Worm (Caenorhabditis elegans) whole organism, young adult: ENCODE measurements around the gene dhhc-14.

Experiments used
- C17E4.6 ChIP-seq: fragments of 200-800 bp; sonication (Bioruptor generic); IDR thresholded peaks from 2 replicates; pipeline ENCODE4 v1.3.6; 2022; ENCODE audit warnings: missing genetic modification reagents, missing genetic modification characterization, missing compliant biosample characterization
- F10E7.11 ChIP-seq: sonication (generic microtip); optimal IDR thresholded peaks from 2 replicates; lab custom pipeline; 2017; ENCODE audit warnings: mild to moderate bottlenecking, missing genetic modification characterization, moderate library complexity, missing compliant biosample characterization
- F22D6.2 ChIP-seq: sonication (generic microtip); optimal IDR thresholded peaks from 2 replicates; lab custom pipeline; 2016; ENCODE audit warnings: mild to moderate bottlenecking, missing genetic modification characterization, missing compliant biosample characterization
- F52B5.7 ChIP-seq: sonication (generic microtip); optimal IDR thresholded peaks from 2 replicates; lab custom pipeline; 2016; ENCODE audit warnings: mild to moderate bottlenecking, missing genetic modification characterization, missing compliant biosample characterization
- F57A8.1 ChIP-seq: fragments of 200-800 bp; sonication (Bioruptor generic); optimal IDR thresholded peaks from 2 replicates; lab custom pipeline; 2018; ENCODE audit warnings: mild to moderate bottlenecking, missing genetic modification characterization, moderate library complexity, missing compliant biosample characterization
- F57C9.4 ChIP-seq: sonication (generic microtip); optimal IDR thresholded peaks from 2 replicates; lab custom pipeline; 2017; ENCODE audit warnings: mild to moderate bottlenecking, missing genetic modification characterization, missing compliant biosample characterization
- K11D2.4 ChIP-seq: fragments of 200-800 bp; sonication (Bioruptor generic); IDR thresholded peaks from 2 replicates; pipeline ENCODE4 v1.3.6; 2022; ENCODE audit warnings: missing genetic modification reagents, missing genetic modification characterization, missing compliant biosample characterization
- Y67H2A.10 ChIP-seq: fragments of 200-800 bp; sonication (Bioruptor generic); conservative IDR thresholded peaks from 2 replicates; pipeline ENCODE4 v1.3.6; 2022; ENCODE audit warnings: missing genetic modification reagents, missing genetic modification characterization, missing compliant biosample characterization
- ZK185.1 ChIP-seq: sonication (generic microtip); optimal IDR thresholded peaks from 2 replicates; lab custom pipeline; 2016; ENCODE audit warnings: mild to moderate bottlenecking, missing genetic modification characterization, missing compliant biosample characterization; ENCODE audit not compliant: poor library complexity, severe bottlenecking
- aptf-3 ChIP-seq: fragments of 200-800 bp; sonication (Bioruptor generic); IDR thresholded peaks from 2 replicates; pipeline ENCODE4 v1.3.6; 2022; ENCODE audit warnings: missing genetic modification characterization, missing compliant biosample characterization
- attf-6 ChIP-seq: fragments of 200-800 bp; sonication (Bioruptor generic); IDR thresholded peaks from 2 replicates; pipeline ENCODE4 v1.3.6; 2022; ENCODE audit warnings: missing genetic modification reagents, missing genetic modification characterization, missing compliant biosample characterization
- cebp-2 ChIP-seq: fragments of 200-800 bp; sonication (Bioruptor generic); IDR thresholded peaks from 2 replicates; pipeline ENCODE4 v1.3.6; 2022; ENCODE audit warnings: missing genetic modification characterization, missing compliant biosample characterization
- ceh-100 ChIP-seq: fragments of 200-800 bp; sonication (Bioruptor generic); IDR thresholded peaks from 2 replicates; pipeline ENCODE4 v1.3.6; 2022; ENCODE audit warnings: missing genetic modification reagents, missing genetic modification characterization, missing compliant biosample characterization
- ceh-40 ChIP-seq: fragments of 200-800 bp; sonication (Bioruptor generic); IDR thresholded peaks from 2 replicates; pipeline ENCODE4 v1.3.6; 2022; ENCODE audit warnings: missing genetic modification characterization, missing compliant biosample characterization
- ceh-79 ChIP-seq: sonication (generic microtip); optimal IDR thresholded peaks from 2 replicates; lab custom pipeline; 2017; ENCODE audit warnings: mild to moderate bottlenecking, missing genetic modification characterization, missing compliant biosample characterization
- dpl-1 ChIP-seq: fragments of 150-350 bp; optimal IDR thresholded peaks from 2 replicates; lab custom pipeline; 2014; ENCODE audit warnings: missing biosample characterization, missing genetic modification reagents, missing genetic modification characterization
- efl-1 ChIP-seq: fragments of 150-350 bp; optimal IDR thresholded peaks from 2 replicates; lab custom pipeline; 2014; ENCODE audit warnings: missing biosample characterization, missing genetic modification reagents, missing genetic modification characterization
- egl-44 ChIP-seq: fragments of 200-800 bp; sonication (Bioruptor generic); IDR thresholded peaks from 2 replicates; pipeline ENCODE4 v1.3.6; 2022; ENCODE audit warnings: missing genetic modification reagents, missing genetic modification characterization, missing compliant biosample characterization
- ekl-4 ChIP-seq: fragments of 200-800 bp; sonication (Bioruptor generic); IDR thresholded peaks from 2 replicates; pipeline ENCODE4 v1.3.6; 2022; ENCODE audit warnings: missing genetic modification reagents, missing genetic modification characterization, missing compliant biosample characterization
- hlh-12 ChIP-seq: sonication (generic microtip); optimal IDR thresholded peaks from 2 replicates; lab custom pipeline; 2016; ENCODE audit warnings: missing genetic modification characterization, missing compliant biosample characterization
- hlh-26 ChIP-seq: fragments of 200-800 bp; sonication (Bioruptor generic); conservative IDR thresholded peaks from 2 replicates; pipeline ENCODE4 v1.3.6; 2022; ENCODE audit warnings: missing genetic modification reagents, missing genetic modification characterization, missing compliant biosample characterization
- lag-1 ChIP-seq: fragments of 200-800 bp; sonication (Bioruptor generic); IDR thresholded peaks from 2 replicates; pipeline ENCODE4 v1.3.6; 2022; ENCODE audit warnings: missing genetic modification reagents, missing genetic modification characterization, missing compliant biosample characterization
- lin-35 ChIP-seq, 3 experiments: fragments of 150-350 bp in 2 of 3; sonication (generic microtip) in 1 of 3; optimal IDR thresholded peaks; 2 replicates each; lab custom pipeline; 2014 to 2018; ENCODE audit warnings: missing biosample characterization in 3 of 3, missing genetic modification characterization in 3 of 3, missing genetic modification reagents in 3 of 3
- lin-40 ChIP-seq: sonication (generic microtip); optimal IDR thresholded peaks from 2 replicates; lab custom pipeline; 2016; ENCODE audit warnings: missing genetic modification characterization, mild to moderate bottlenecking, missing compliant biosample characterization, missing genotype, missing genetic modification reagents
- lsl-1 ChIP-seq: fragments of 200-800 bp; sonication (Bioruptor generic); optimal IDR thresholded peaks from 2 replicates; lab custom pipeline; 2018; ENCODE audit warnings: mild to moderate bottlenecking, missing genetic modification characterization, moderate library complexity, missing compliant biosample characterization
- mes-4 ChIP-seq: sonication (generic microtip); optimal IDR thresholded peaks from 2 replicates; lab custom pipeline; 2016; ENCODE audit warnings: missing genotype, missing genetic modification characterization, missing compliant biosample characterization
- nhr-80 ChIP-seq: sonication (generic microtip); optimal IDR thresholded peaks from 2 replicates; lab custom pipeline; 2016; ENCODE audit warnings: missing genetic modification characterization, missing compliant biosample characterization
- nhr-90 ChIP-seq: sonication (generic microtip); optimal IDR thresholded peaks from 2 replicates; lab custom pipeline; 2016; ENCODE audit warnings: missing genotype, mild to moderate bottlenecking, missing genetic modification characterization, missing compliant biosample characterization
- pbrm-1 ChIP-seq: fragments of 200-800 bp; sonication (Bioruptor generic); IDR thresholded peaks from 2 replicates; pipeline ENCODE4 v1.3.6; 2022; ENCODE audit warnings: missing genetic modification reagents, missing genetic modification characterization, missing compliant biosample characterization
- rec-8 ChIP-seq, 2 experiments: sonication (generic microtip); optimal IDR thresholded peaks; 2 replicates each; lab custom pipeline; 2016; ENCODE audit warnings: mild to moderate bottlenecking in 2 of 2, missing genetic modification characterization in 2 of 2, missing genetic modification reagents in 2 of 2, missing genotype in 2 of 2, missing biosample characterization in 1 of 2, missing compliant biosample characterization in 1 of 2, moderate library complexity in 1 of 2
- sdz-38 ChIP-seq: sonication (generic microtip); optimal IDR thresholded peaks from 2 replicates; lab custom pipeline; 2016; ENCODE audit warnings: missing genotype, missing genetic modification characterization, missing compliant biosample characterization
- sea-2 ChIP-seq: fragments of 200-800 bp; sonication (Bioruptor generic); IDR thresholded peaks from 2 replicates; pipeline ENCODE4 v1.3.6; 2022; ENCODE audit warnings: missing genetic modification characterization, missing compliant biosample characterization
- snpc-1.1 ChIP-seq: sonication (generic microtip); optimal IDR thresholded peaks from 2 replicates; lab custom pipeline; 2017; ENCODE audit warnings: missing genetic modification characterization, mild to moderate bottlenecking, missing compliant biosample characterization, antibody characterized with exemption, moderate library complexity, missing genotype, missing genetic modification reagents; ENCODE audit not compliant: insufficient read depth
- snpc-4 ChIP-seq, 5 experiments: fragments of 150-350 bp in 1 of 5; sonication (generic microtip) in 4 of 5; optimal IDR thresholded peaks; 2 replicates each; lab custom pipeline; 2014 to 2018; ENCODE audit warnings: missing genetic modification characterization in 5 of 5, missing biosample characterization in 3 of 5, antibody characterized with exemption in 2 of 5, mild to moderate bottlenecking in 2 of 5, missing compliant biosample characterization in 2 of 5, missing genotype in 2 of 5, moderate library complexity in 2 of 5, missing genetic modification reagents in 1 of 5
- unc-130 ChIP-seq: sonication (generic microtip); optimal IDR thresholded peaks from 2 replicates; lab custom pipeline; 2016; ENCODE audit warnings: missing genetic modification reagents, missing genetic modification characterization, missing compliant biosample characterization
- unc-62 ChIP-seq: fragments of 150-350 bp; optimal IDR thresholded peaks from 2 replicates; lab custom pipeline; 2014; ENCODE audit warnings: missing biosample characterization, missing genetic modification reagents, missing genetic modification characterization
- zfh-2 ChIP-seq: fragments of 200-800 bp; sonication (Bioruptor generic); conservative IDR thresholded peaks from 2 replicates; pipeline ENCODE4 v1.3.6; 2022; ENCODE audit warnings: missing genetic modification reagents, missing genetic modification characterization, missing compliant biosample characterization
- ztf-22 ChIP-seq: fragments of 200-800 bp; sonication (Bioruptor generic); optimal IDR thresholded peaks from 2 replicates; lab custom pipeline; 2018; ENCODE audit warnings: mild to moderate bottlenecking, missing genetic modification characterization, moderate library complexity, missing compliant biosample characterization

Gene dhhc-14

ce11 chrX:8520402-8520801, 31.7 kb upstream of the dhhc-14 start, which contains the start of gene H03E18.2:
TSS of gene H03E18.2 (minus strand) at chrX:8520502.
- no peak for TF ChIP-seq hlh-12 (tag; lab: Kevin White, UChicago)
- TF ChIP-seq snpc-4 (GFP tag; optimal IDR thresholded peaks at IDR 0.05; lab: Kevin White, UChicago) = no peak
- no peak for TF ChIP-seq snpc-4 (tag; optimal IDR thresholded peaks at IDR 0.05; lab: Kevin White, UChicago)
- no peak for TF ChIP-seq F22D6.2 (tag; lab: Kevin White, UChicago)
- TF ChIP-seq C17E4.6 (GFP tag; lab: Robert Waterston, UW) = no peak
- TF ChIP-seq snpc-1.1 (tag; lab: Kevin White, UChicago) = no peak
- TF ChIP-seq aptf-3 (GFP tag; lab: Robert Waterston, UW) = no peak
- TF ChIP-seq sdz-38 (tag; lab: Kevin White, UChicago) = no peak
- no peak for TF ChIP-seq ZK185.1 (tag; lab: Kevin White, UChicago)
- no peak for TF ChIP-seq unc-62 (GFP tag; lab: Kevin White, UChicago)
- no peak for TF ChIP-seq cebp-2 (GFP tag; lab: Robert Waterston, UW)
- TF ChIP-seq efl-1 = no peak
- TF ChIP-seq zfh-2 (GFP tag; lab: Robert Waterston, UW) = no peak
- no peak for TF ChIP-seq lsl-1 (GFP tag; lab: Kevin White, UChicago)
- no peak for TF ChIP-seq ztf-22
- TF ChIP-seq egl-44 (GFP tag; lab: Robert Waterston, UW) = no peak
- no peak for TF ChIP-seq dpl-1 (GFP tag; lab: Kevin White, UChicago)
- no peak for TF ChIP-seq lag-1 (GFP tag; lab: Robert Waterston, UW)

- TF ChIP-seq unc-130 = no peak
- TF ChIP-seq ekl-4 = no peak
- TF ChIP-seq nhr-80 (tag; lab: Kevin White, UChicago) = no peak
- no peak for TF ChIP-seq Y67H2A.10 (GFP tag; lab: Robert Waterston, UW)
- TF ChIP-seq mes-4 (tag; lab: Kevin White, UChicago) = no peak
- TF ChIP-seq rec-8 (tag; optimal IDR thresholded peaks at IDR 0.05; lab: Kevin White, UChicago) = no peak
- TF ChIP-seq K11D2.4 = no peak
- TF ChIP-seq lin-35 (GFP tag; optimal IDR thresholded peaks at IDR 0.05; lab: Kevin White, UChicago) = no peak
- no peak for TF ChIP-seq efl-1
- no peak for TF ChIP-seq F52B5.7
- TF ChIP-seq lin-40 (tag; lab: Kevin White, UChicago) = no peak
- TF ChIP-seq ceh-100 (GFP tag; lab: Robert Waterston, UW) = no peak
- no peak for TF ChIP-seq attf-6 (GFP tag; lab: Robert Waterston, UW)
- TF ChIP-seq ZK185.1 (tag; lab: Kevin White, UChicago) = no peak
- no peak for TF ChIP-seq F57C9.4
- no peak for TF ChIP-seq F10E7.11 (tag; lab: Kevin White, UChicago)
- TF ChIP-seq, all 124 proteins: peak for 0
These were observed 30.5 kb upstream of the dhhc-14 start, which contains the start of gene C03G5.14 for ce11 chrX:8521614-8522013. TSS of gene C03G5.14 (plus strand) at chrX:8521914.

DNA sequence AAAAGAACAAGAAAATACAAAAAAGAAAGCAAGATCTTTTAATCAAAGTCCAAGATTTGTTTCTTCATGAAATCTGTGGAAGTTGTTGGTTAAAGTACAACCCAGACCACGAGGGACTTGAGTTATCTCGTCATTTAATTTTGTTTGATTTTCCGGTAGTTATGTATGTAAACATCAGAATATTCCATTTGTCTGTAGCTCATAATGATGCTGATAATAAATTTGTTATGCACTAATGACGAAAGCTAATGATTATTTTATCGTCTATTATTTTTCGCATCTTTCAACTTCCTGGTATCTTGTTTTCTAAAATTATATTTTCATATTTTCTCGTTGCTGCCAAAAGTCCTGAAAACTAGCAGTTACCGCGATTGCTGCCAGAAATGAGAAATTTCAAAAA, 29.1 kb upstream of the dhhc-14 start:
- TF ChIP-seq hlh-26 (GFP tag; lab: Robert Waterston, UW) = no peak
- TF ChIP-seq ceh-79 (tag; lab: Kevin White, UChicago) = no peak
- TF ChIP-seq K11D2.4 = no peak
- TF ChIP-seq zfh-2 (GFP tag; lab: Robert Waterston, UW) = no peak
- TF ChIP-seq sea-2 = no peak
- no peak for TF ChIP-seq pbrm-1 (GFP tag; lab: Robert Waterston, UW)
- TF ChIP-seq egl-44 (GFP tag; lab: Robert Waterston, UW) = no peak
- TF ChIP-seq F57A8.1 = no peak
- no peak for TF ChIP-seq ekl-4
- TF ChIP-seq ceh-40 (GFP tag; lab: Robert Waterston, UW) = no peak
- no peak for TF ChIP-seq nhr-90 (tag; lab: Kevin White, UChicago)
- TF ChIP-seq efl-1 = no peak
